Worm (Caenorhabditis elegans) whole organism, L1 larva: Measurements from ENCODE around the gene R07B1.11.
A peak's percentile ranks its signal among the peaks of the same experiment; 100 is the strongest.

Experiments
- C04F5.9 ChIP-seq: sonication (generic microtip); optimal IDR thresholded peaks from 2 replicates; lab custom pipeline; 2016; ENCODE audit warnings: missing genetic modification characterization, missing compliant biosample characterization
- C34B4.2 ChIP-seq: sonication (generic microtip); optimal IDR thresholded peaks from 2 replicates; lab custom pipeline; 2017; ENCODE audit warnings: mild to moderate bottlenecking, missing genetic modification characterization, missing compliant biosample characterization
- alr-1 ChIP-seq: fragments of 200-800 bp; sonication (Bioruptor generic); optimal IDR thresholded peaks from 2 replicates; lab custom pipeline; 2018; ENCODE audit warnings: borderline replicate concordance, mild to moderate bottlenecking, missing genetic modification characterization, missing compliant biosample characterization
- aly-2 ChIP-seq: fragments of 150-350 bp; optimal IDR thresholded peaks from 2 replicates; lab custom pipeline; 2014; ENCODE audit warnings: missing biosample characterization, missing genetic modification characterization
- ama-1 ChIP-seq: fragments of 150-350 bp; optimal IDR thresholded peaks from 2 replicates; lab custom pipeline; 2014
- blmp-1 ChIP-seq: fragments of 150-350 bp; optimal IDR thresholded peaks from 2 replicates; lab custom pipeline; 2014; ENCODE audit warnings: missing biosample characterization, missing genetic modification characterization
- ceh-8 ChIP-seq: fragments of 200-800 bp; sonication (Bioruptor generic); optimal IDR thresholded peaks from 2 replicates; lab custom pipeline; 2018; ENCODE audit warnings: mild to moderate bottlenecking, missing genetic modification characterization, moderate library complexity, missing compliant biosample characterization
- ceh-82 ChIP-seq, 3 experiments: fragments of 150-350 bp in 1 of 3; sonication (generic microtip) in 2 of 3; optimal IDR thresholded peaks; 2 replicates each; lab custom pipeline; 2014 to 2017; ENCODE audit warnings: missing biosample characterization in 3 of 3, missing genetic modification characterization in 3 of 3
- ceh-88 ChIP-seq: fragments of 200-800 bp; sonication (Bioruptor generic); IDR thresholded peaks from 2 replicates; pipeline ENCODE4 v1.3.6; 2022; ENCODE audit warnings: missing genetic modification characterization, missing compliant biosample characterization
- efl-1 ChIP-seq, 4 experiments: fragments of 150-350 bp; optimal IDR thresholded peaks in 3 of 4; peaks in 1 of 4; 1 replicate in 1 of 4; 2 replicates in 3 of 4; lab custom pipeline; 2014; ENCODE audit warnings: missing biosample characterization in 2 of 4, missing genetic modification characterization in 2 of 4, missing genetic modification reagents in 2 of 4
- efl-3 ChIP-seq: fragments of 200-800 bp; sonication (Bioruptor generic); optimal IDR thresholded peaks from 2 replicates; lab custom pipeline; 2018; ENCODE audit warnings: mild to moderate bottlenecking, missing genetic modification characterization, missing compliant biosample characterization
- egl-27 ChIP-seq, 2 experiments: fragments of 150-350 bp in 1 of 2; sonication (generic microtip); optimal IDR thresholded peaks; 3 replicates each; lab custom pipeline; 2017 to 2018; ENCODE audit warnings: missing biosample characterization in 2 of 2, missing genetic modification characterization in 2 of 2, missing genetic modification reagents in 2 of 2
- elt-3 ChIP-seq, 6 experiments: fragments of 150-350 bp in 1 of 6; sonication (generic microtip); optimal IDR thresholded peaks; 2 replicates each; lab custom pipeline; 2017 to 2018; ENCODE audit warnings: missing biosample characterization in 6 of 6, missing genetic modification characterization in 6 of 6, inconsistent platforms in 1 of 6
- fkh-10 ChIP-seq: sonication (generic microtip); optimal IDR thresholded peaks from 2 replicates; lab custom pipeline; 2017; ENCODE audit warnings: missing biosample characterization, missing genetic modification reagents, missing genetic modification characterization
- fkh-8 ChIP-seq: sonication (generic microtip); optimal IDR thresholded peaks from 2 replicates; lab custom pipeline; 2016; ENCODE audit warnings: mild to moderate bottlenecking, missing genetic modification characterization, missing compliant biosample characterization
- hlh-17 ChIP-seq: fragments of 200-800 bp; sonication (Bioruptor generic); optimal IDR thresholded peaks from 2 replicates; lab custom pipeline; 2018; ENCODE audit warnings: missing genetic modification characterization, mild to moderate bottlenecking, missing compliant biosample characterization, moderate library complexity, borderline replicate concordance
- irx-1 ChIP-seq: sonication (generic microtip); optimal IDR thresholded peaks from 2 replicates; lab custom pipeline; 2016; ENCODE audit warnings: missing genetic modification characterization, missing compliant biosample characterization
- jun-1 ChIP-seq: fragments of 150-350 bp; optimal IDR thresholded peaks from 2 replicates; lab custom pipeline; 2014; ENCODE audit warnings: missing biosample characterization, missing genetic modification reagents, missing genetic modification characterization
- lin-13 ChIP-seq: fragments of 150-350 bp; optimal IDR thresholded peaks from 2 replicates; lab custom pipeline; 2014; ENCODE audit warnings: missing biosample characterization, missing genetic modification reagents, missing genetic modification characterization
- lin-14 ChIP-seq: fragments of 200-800 bp; sonication (Bioruptor generic); optimal IDR thresholded peaks from 2 replicates; lab custom pipeline; 2018; ENCODE audit warnings: mild to moderate bottlenecking, missing genetic modification characterization, moderate library complexity, missing compliant biosample characterization
- lin-15B ChIP-seq: fragments of 150-350 bp; sonication (generic microtip); optimal IDR thresholded peaks from 3 replicates; lab custom pipeline; 2014; ENCODE audit warnings: missing biosample characterization, missing genetic modification characterization
- lin-39 ChIP-seq: fragments of 150-350 bp; optimal IDR thresholded peaks from 2 replicates; lab custom pipeline; 2014; ENCODE audit warnings: missing biosample characterization, missing genetic modification reagents, missing genetic modification characterization
- lsy-2 ChIP-seq, 2 experiments: fragments of 150-350 bp; optimal IDR thresholded peaks; 2 replicates each; lab custom pipeline; 2014; ENCODE audit warnings: missing biosample characterization in 2 of 2, missing genetic modification characterization in 2 of 2
- mab-9 ChIP-seq: fragments of 200-800 bp; sonication (Bioruptor generic); IDR thresholded peaks from 2 replicates; pipeline ENCODE4 v1.3.6; 2022; ENCODE audit warnings: missing genetic modification reagents, missing genetic modification characterization, missing compliant biosample characterization
- mdl-1 ChIP-seq, 2 experiments: fragments of 150-350 bp; optimal IDR thresholded peaks; 2 replicates each; lab custom pipeline; 2014 to 2017; ENCODE audit warnings: missing biosample characterization in 2 of 2, missing genetic modification characterization in 2 of 2, inconsistent platforms in 1 of 2
- mep-1 ChIP-seq: fragments of 150-350 bp; optimal IDR thresholded peaks from 2 replicates; lab custom pipeline; 2014; ENCODE audit warnings: missing biosample characterization, missing genetic modification characterization
- nhr-12 ChIP-seq: sonication (generic microtip); optimal IDR thresholded peaks from 2 replicates; lab custom pipeline; 2017; ENCODE audit warnings: missing biosample characterization, missing genetic modification characterization
- nhr-28 ChIP-seq: fragments of 150-350 bp; optimal IDR thresholded peaks from 2 replicates; lab custom pipeline; 2014; ENCODE audit warnings: missing biosample characterization, missing genetic modification characterization
- nhr-71 ChIP-seq: sonication (generic microtip); optimal IDR thresholded peaks from 2 replicates; lab custom pipeline; 2016; ENCODE audit warnings: mild to moderate bottlenecking, missing genetic modification characterization, moderate library complexity, missing compliant biosample characterization
- nhr-84 ChIP-seq: sonication (generic microtip); optimal IDR thresholded peaks from 2 replicates; lab custom pipeline; 2017; ENCODE audit warnings: missing biosample characterization, missing genetic modification characterization
- pag-3 ChIP-seq: sonication (generic microtip); optimal IDR thresholded peaks from 2 replicates; lab custom pipeline; 2017; ENCODE audit warnings: missing genetic modification characterization, mild to moderate bottlenecking, missing compliant biosample characterization, antibody characterized with exemption, borderline replicate concordance; ENCODE audit not compliant: insufficient read depth
- pax-3 ChIP-seq: fragments of 200-800 bp; sonication (Bioruptor generic); optimal IDR thresholded peaks from 2 replicates; lab custom pipeline; 2018; ENCODE audit warnings: mild to moderate bottlenecking, missing genetic modification characterization, moderate library complexity, missing compliant biosample characterization
- pqm-1 ChIP-seq: sonication (generic microtip); optimal IDR thresholded peaks from 3 replicates; lab custom pipeline; 2017; ENCODE audit warnings: missing biosample characterization, missing genetic modification characterization
- rnt-1 ChIP-seq: sonication (generic microtip); optimal IDR thresholded peaks from 2 replicates; lab custom pipeline; 2016; ENCODE audit warnings: mild to moderate bottlenecking, missing genetic modification characterization, moderate library complexity, missing compliant biosample characterization
- snpc-4 ChIP-seq: fragments of 150-350 bp; optimal IDR thresholded peaks from 2 replicates; lab custom pipeline; 2014; ENCODE audit warnings: missing biosample characterization, missing genetic modification characterization
- swsn-7 ChIP-seq: sonication (generic microtip); optimal IDR thresholded peaks from 2 replicates; lab custom pipeline; 2016; ENCODE audit warnings: missing genetic modification characterization, missing compliant biosample characterization
- tlp-1 ChIP-seq: fragments of 150-350 bp; optimal IDR thresholded peaks from 2 replicates; lab custom pipeline; 2014; ENCODE audit warnings: missing biosample characterization, missing genetic modification characterization
- unc-30 ChIP-seq: sonication (generic microtip); optimal IDR thresholded peaks from 2 replicates; lab custom pipeline; 2017; ENCODE audit warnings: missing biosample characterization, missing genetic modification characterization
- unc-62 ChIP-seq: fragments of 150-350 bp; optimal IDR thresholded peaks from 2 replicates; lab custom pipeline; 2014; ENCODE audit warnings: missing biosample characterization, missing genetic modification reagents, missing genetic modification characterization
- unc-86 ChIP-seq: sonication (generic microtip); optimal IDR thresholded peaks from 2 replicates; lab custom pipeline; 2016; ENCODE audit warnings: missing genetic modification characterization, missing compliant biosample characterization
- unc-98 ChIP-seq: fragments of 200-800 bp; sonication (Bioruptor generic); IDR thresholded peaks from 2 replicates; pipeline ENCODE4 v1.3.6; 2022; ENCODE audit warnings: missing genetic modification characterization, missing compliant biosample characterization
- vab-15 ChIP-seq: sonication (generic microtip); optimal IDR thresholded peaks from 2 replicates; lab custom pipeline; 2017; ENCODE audit warnings: missing genotype, mild to moderate bottlenecking, missing genetic modification characterization, missing compliant biosample characterization
- xbp-1 ChIP-seq: sonication (generic microtip); optimal IDR thresholded peaks from 2 replicates; lab custom pipeline; 2016; ENCODE audit warnings: missing genetic modification characterization, missing compliant biosample characterization
- ztf-11 ChIP-seq, 2 experiments: sonication (generic microtip); optimal IDR thresholded peaks; 2 replicates each; lab custom pipeline; 2016 to 2017; ENCODE audit warnings: missing genetic modification characterization in 2 of 2, missing biosample characterization in 1 of 2, missing compliant biosample characterization in 1 of 2

The R07B1.11 gene

ce11 chrX:9837989-9838541 lies 18.7 kb upstream of the R07B1.11 start, which contains the start of gene ipla-2 (continued):
- TF ChIP-seq ztf-11 (tag; optimal IDR thresholded peaks at IDR 0.05; lab: Kevin White, UChicago) (no peak), C34B4.2 (tag; lab: Kevin White, UChicago) (no peak), unc-62 (GFP tag; lab: Kevin White, UChicago) (no peak), ceh-88 (GFP tag; lab: Robert Waterston, UW) (no peak), lin-39 (no peak), lin-13 (GFP tag; lab: Kevin White, UChicago) (peak; percentile 67), tlp-1 (tag; lab: Kevin White, UChicago) (no peak), hlh-17 (GFP tag; lab: Kevin White, UChicago) (no peak), C04F5.9 (tag; lab: Kevin White, UChicago) (no peak), nhr-84 (no peak), nhr-28 (tag; lab: Kevin White, UChicago) (no peak), mdl-1 (tag; optimal IDR thresholded peaks at IDR 0.05; lab: Kevin White, UChicago) (peak in 1 of 2 experiments; percentile 92), xbp-1 (tag; lab: Kevin White, UChicago) (peak; percentile 59), alr-1 (tag; lab: Kevin White, UChicago) (no peak)

- TF ChIP-seq unc-30 (tag; lab: Kevin White, UChicago) = no peak
- no peak for TF ChIP-seq ceh-8 (GFP tag; lab: Kevin White, UChicago)
- TF ChIP-seq nhr-12 = no peak
- TF ChIP-seq aly-2 = no peak
- no peak for TF ChIP-seq nhr-84
- no peak for TF ChIP-seq unc-98 (GFP tag; lab: Robert Waterston, UW)
- TF ChIP-seq fkh-8 (tag; lab: Kevin White, UChicago) = no peak
- no peak for TF ChIP-seq elt-3 (tag; optimal IDR thresholded peaks at IDR 0.05; lab: Kevin White, UChicago)
- no peak for TF ChIP-seq pax-3 (tag; lab: Kevin White, UChicago)
- TF ChIP-seq jun-1 (tag; lab: Kevin White, UChicago) = no peak
- no peak for TF ChIP-seq irx-1 (tag; lab: Kevin White, UChicago)
- TF ChIP-seq pqm-1 (tag; lab: Kevin White, UChicago) = no peak
- no peak for TF ChIP-seq ama-1 (lab: Kevin White, UChicago)
- no peak for TF ChIP-seq blmp-1 (tag; lab: Kevin White, UChicago)
- no peak for TF ChIP-seq tlp-1 (tag; lab: Kevin White, UChicago)
- peak; percentile 45 for TF ChIP-seq nhr-71 (tag; lab: Kevin White, UChicago)
- no peak for TF ChIP-seq egl-27 (tag; optimal IDR thresholded peaks at IDR 0.05; lab: Kevin White, UChicago)
- TF ChIP-seq unc-62 (GFP tag; lab: Kevin White, UChicago) = no peak
- peak; percentile 35 for TF ChIP-seq lin-14 (GFP tag; lab: Kevin White, UChicago)
- peak; percentile 78 for TF ChIP-seq rnt-1 (tag; lab: Kevin White, UChicago)
- no peak for TF ChIP-seq fkh-10 (GFP tag; lab: Kevin White, UChicago)
- no peak for TF ChIP-seq snpc-4 (tag; lab: Kevin White, UChicago)
- no peak for TF ChIP-seq mab-9 (GFP tag; lab: Robert Waterston, UW)
- no peak for TF ChIP-seq ceh-82 (tag; optimal IDR thresholded peaks at IDR 0.05; lab: Kevin White, UChicago)
- peak in 1 of 2 experiments; percentile 5 for TF ChIP-seq lsy-2 (tag; optimal IDR thresholded peaks at IDR 0.05; lab: Kevin White, UChicago)
- TF ChIP-seq lin-15B (tag; lab: Kevin White, UChicago) = no peak
- no peak for TF ChIP-seq efl-3 (GFP tag; lab: Kevin White, UChicago)
- no peak for TF ChIP-seq efl-1 (optimal IDR thresholded peaks at IDR 0.05; lab: Kevin White, UChicago)
- TF ChIP-seq efl-1 (GFP tag; optimal IDR thresholded peaks at IDR 0.05 in 1 of 2; lab: Kevin White, UChicago) = no peak
- TF ChIP-seq mep-1 = no peak
- TF ChIP-seq vab-15 (tag; lab: Kevin White, UChicago) = no peak
- TF ChIP-seq swsn-7 (tag; lab: Kevin White, UChicago) = no peak
- no peak for TF ChIP-seq pag-3 (tag; lab: Kevin White, UChicago)
- TF ChIP-seq lin-39 = peak; percentile 72
- TF ChIP-seq unc-86 = no peak
These were observed 15.9 kb upstream of the R07B1.11 start for ce11 chrX:9840864-9841263.
